Worm (Caenorhabditis elegans) whole organism, late embryonic: ENCODE measurements around the gene rpb-12.
"Not testable (repeated sequence)": the region's sequence is repeated elsewhere in the genome, so short reads cannot be mapped to it uniquely, and the experiment has no call there.

Experiments used
- C08G9.2 ChIP-seq: sonication (generic microtip); optimal IDR thresholded peaks from 2 replicates; lab custom pipeline; 2016; ENCODE audit warnings: mild to moderate bottlenecking, missing genetic modification characterization, moderate library complexity, missing compliant biosample characterization
- C38D4.7 ChIP-seq: fragments of 200-800 bp; sonication (Bioruptor generic); optimal IDR thresholded peaks from 2 replicates; lab custom pipeline; 2018; ENCODE audit warnings: mild to moderate bottlenecking, missing genetic modification characterization, moderate library complexity, missing compliant biosample characterization
- F13H6.1 ChIP-seq: sonication (generic microtip); optimal IDR thresholded peaks from 2 replicates; lab custom pipeline; 2016; ENCODE audit warnings: missing genetic modification characterization, missing compliant biosample characterization
- K02D7.2 ChIP-seq: sonication (generic microtip); optimal IDR thresholded peaks from 2 replicates; lab custom pipeline; 2017; ENCODE audit warnings: mild to moderate bottlenecking, missing genetic modification characterization, missing compliant biosample characterization
- K09A11.1 ChIP-seq: sonication (generic microtip); optimal IDR thresholded peaks from 2 replicates; lab custom pipeline; 2017; ENCODE audit warnings: antibody characterized with exemption, mild to moderate bottlenecking, missing genetic modification characterization, missing compliant biosample characterization; ENCODE audit not compliant: insufficient read depth
- T23F11.4 ChIP-seq: fragments of 200-800 bp; sonication (Bioruptor generic); optimal IDR thresholded peaks from 2 replicates; lab custom pipeline; 2018; ENCODE audit warnings: mild to moderate bottlenecking, missing genetic modification characterization, missing compliant biosample characterization
- Y22D7AL.16 ChIP-seq: sonication (generic microtip); optimal IDR thresholded peaks from 2 replicates; lab custom pipeline; 2016; ENCODE audit warnings: missing genetic modification characterization, missing compliant biosample characterization
- ceh-19 ChIP-seq: fragments of 200-800 bp; sonication (Bioruptor generic); optimal IDR thresholded peaks from 2 replicates; lab custom pipeline; 2018; ENCODE audit warnings: mild to moderate bottlenecking, missing genetic modification characterization, missing compliant biosample characterization
- ceh-24 ChIP-seq: sonication (generic microtip); optimal IDR thresholded peaks from 2 replicates; lab custom pipeline; 2016; ENCODE audit warnings: mild to moderate bottlenecking, missing genetic modification characterization, missing compliant biosample characterization
- ceh-31 ChIP-seq: sonication (generic microtip); optimal IDR thresholded peaks from 2 replicates; lab custom pipeline; 2016; ENCODE audit warnings: missing genetic modification characterization, missing compliant biosample characterization
- ceh-45 ChIP-seq: fragments of 200-800 bp; sonication (Bioruptor generic); IDR thresholded peaks from 2 replicates; pipeline ENCODE4 v1.3.6; 2022; ENCODE audit warnings: missing genetic modification reagents, missing genetic modification characterization, missing compliant biosample characterization
- ceh-48 ChIP-seq: sonication (generic microtip); optimal IDR thresholded peaks from 2 replicates; lab custom pipeline; 2016; ENCODE audit warnings: missing genetic modification characterization, inconsistent platforms, missing compliant biosample characterization
- ceh-6 ChIP-seq: fragments of 200-800 bp; sonication (Bioruptor generic); optimal IDR thresholded peaks from 2 replicates; lab custom pipeline; 2018; ENCODE audit warnings: mild to moderate bottlenecking, missing genetic modification characterization, missing compliant biosample characterization
- ceh-9 ChIP-seq: sonication (generic microtip); optimal IDR thresholded peaks from 2 replicates; lab custom pipeline; 2016; ENCODE audit warnings: mild to moderate bottlenecking, missing genetic modification characterization, inconsistent platforms, missing compliant biosample characterization
- dmd-4 ChIP-seq: sonication (generic microtip); optimal IDR thresholded peaks from 2 replicates; lab custom pipeline; 2016; ENCODE audit warnings: borderline replicate concordance, missing genetic modification characterization, missing compliant biosample characterization
- dve-1 ChIP-seq: sonication (generic microtip); optimal IDR thresholded peaks from 2 replicates; lab custom pipeline; 2017; ENCODE audit warnings: antibody characterized with exemption, mild to moderate bottlenecking, missing genetic modification characterization, missing compliant biosample characterization
- elt-2 ChIP-seq: sonication (generic microtip); optimal IDR thresholded peaks from 2 replicates; lab custom pipeline; 2016; ENCODE audit warnings: missing genetic modification reagents, missing genetic modification characterization, missing compliant biosample characterization
- elt-4 ChIP-seq: sonication (generic microtip); optimal IDR thresholded peaks from 2 replicates; lab custom pipeline; 2016; ENCODE audit warnings: missing genetic modification characterization, missing compliant biosample characterization
- ets-4 ChIP-seq: sonication (generic microtip); optimal IDR thresholded peaks from 2 replicates; lab custom pipeline; 2016; ENCODE audit warnings: missing genetic modification characterization, missing compliant biosample characterization
- eyg-1 ChIP-seq: sonication (generic microtip); optimal IDR thresholded peaks from 2 replicates; lab custom pipeline; 2016; ENCODE audit warnings: missing genotype, missing genetic modification characterization, missing compliant biosample characterization
- fax-1 ChIP-seq: sonication (generic microtip); optimal IDR thresholded peaks from 2 replicates; lab custom pipeline; 2016; ENCODE audit warnings: missing genotype, missing genetic modification characterization, missing compliant biosample characterization
- fkh-10 ChIP-seq: fragments of 150-350 bp; optimal IDR thresholded peaks from 2 replicates; lab custom pipeline; 2014; ENCODE audit warnings: missing biosample characterization, missing genetic modification reagents, missing genetic modification characterization
- fkh-6 ChIP-seq: sonication (generic microtip); optimal IDR thresholded peaks from 2 replicates; lab custom pipeline; 2016; ENCODE audit warnings: missing genetic modification characterization, missing compliant biosample characterization
- gmeb-2 ChIP-seq: sonication (generic microtip); optimal IDR thresholded peaks from 2 replicates; lab custom pipeline; 2016; ENCODE audit warnings: missing genetic modification characterization, inconsistent platforms, missing compliant biosample characterization
- hlh-13 ChIP-seq: fragments of 200-800 bp; sonication (Bioruptor generic); optimal IDR thresholded peaks from 2 replicates; lab custom pipeline; 2018; ENCODE audit warnings: mild to moderate bottlenecking, missing genetic modification characterization, missing compliant biosample characterization
- hlh-15 ChIP-seq: sonication (generic microtip); optimal IDR thresholded peaks from 2 replicates; lab custom pipeline; 2016; ENCODE audit warnings: missing genetic modification characterization, missing compliant biosample characterization
- hlh-30 ChIP-seq: sonication (generic microtip); optimal IDR thresholded peaks from 2 replicates; lab custom pipeline; 2017; ENCODE audit warnings: antibody characterized with exemption, missing genetic modification characterization, missing compliant biosample characterization; ENCODE audit not compliant: insufficient read depth
- hlh-6 ChIP-seq: sonication (generic microtip); optimal IDR thresholded peaks from 2 replicates; lab custom pipeline; 2016; ENCODE audit warnings: missing genotype, missing genetic modification characterization, missing compliant biosample characterization
- madf-2 ChIP-seq: sonication (generic microtip); optimal IDR thresholded peaks from 2 replicates; lab custom pipeline; 2017; ENCODE audit warnings: missing genetic modification characterization, missing compliant biosample characterization
- nhr-11 ChIP-seq: fragments of 150-350 bp; optimal IDR thresholded peaks from 2 replicates; lab custom pipeline; 2014; ENCODE audit warnings: missing biosample characterization, missing genetic modification characterization
- odd-2 ChIP-seq: sonication (generic microtip); optimal IDR thresholded peaks from 2 replicates; lab custom pipeline; 2017; ENCODE audit warnings: antibody characterized with exemption, mild to moderate bottlenecking, missing genetic modification characterization, missing compliant biosample characterization
- pha-2 ChIP-seq: sonication (generic microtip); optimal IDR thresholded peaks from 2 replicates; lab custom pipeline; 2017; ENCODE audit warnings: mild to moderate bottlenecking, missing genetic modification characterization, missing compliant biosample characterization
- pqm-1 ChIP-seq: sonication (generic microtip); optimal IDR thresholded peaks from 2 replicates; lab custom pipeline; 2016; ENCODE audit warnings: missing genetic modification characterization, missing compliant biosample characterization
- pros-1 ChIP-seq: fragments of 150-350 bp; optimal IDR thresholded peaks from 2 replicates; lab custom pipeline; 2014; ENCODE audit warnings: missing biosample characterization, missing genetic modification reagents, missing genetic modification characterization
- ref-2 ChIP-seq: sonication (generic microtip); optimal IDR thresholded peaks from 2 replicates; lab custom pipeline; 2016; ENCODE audit warnings: missing genetic modification characterization, missing compliant biosample characterization
- sdc-2 ChIP-seq: sonication (generic microtip); optimal IDR thresholded peaks from 2 replicates; lab custom pipeline; 2016; ENCODE audit warnings: missing genotype, missing genetic modification characterization, missing compliant biosample characterization
- sox-4 ChIP-seq: sonication (generic microtip); optimal IDR thresholded peaks from 2 replicates; lab custom pipeline; 2017; ENCODE audit warnings: mild to moderate bottlenecking, missing genetic modification characterization, inconsistent platforms, missing compliant biosample characterization
- tbx-2 ChIP-seq: sonication (generic microtip); optimal IDR thresholded peaks from 2 replicates; lab custom pipeline; 2016; ENCODE audit warnings: missing genetic modification characterization, missing compliant biosample characterization
- tbx-7 ChIP-seq: sonication (generic microtip); optimal IDR thresholded peaks from 2 replicates; lab custom pipeline; 2016; ENCODE audit warnings: missing genotype, missing genetic modification characterization, missing compliant biosample characterization
- unc-42 ChIP-seq: sonication (generic microtip); optimal IDR thresholded peaks from 2 replicates; lab custom pipeline; 2016; ENCODE audit warnings: missing genotype, missing genetic modification characterization, missing compliant biosample characterization
- unc-55 ChIP-seq: sonication (generic microtip); optimal IDR thresholded peaks from 2 replicates; lab custom pipeline; 2017; ENCODE audit warnings: missing biosample characterization, missing genetic modification reagents, missing genetic modification characterization
- zip-5 ChIP-seq: sonication (generic microtip); optimal IDR thresholded peaks from 2 replicates; lab custom pipeline; 2016; ENCODE audit warnings: missing genetic modification characterization, missing compliant biosample characterization
- ztf-16 ChIP-seq: sonication (generic microtip); optimal IDR thresholded peaks from 2 replicates; lab custom pipeline; 2017; ENCODE audit warnings: missing genetic modification characterization, missing compliant biosample characterization

Gene rpb-12

DNA sequence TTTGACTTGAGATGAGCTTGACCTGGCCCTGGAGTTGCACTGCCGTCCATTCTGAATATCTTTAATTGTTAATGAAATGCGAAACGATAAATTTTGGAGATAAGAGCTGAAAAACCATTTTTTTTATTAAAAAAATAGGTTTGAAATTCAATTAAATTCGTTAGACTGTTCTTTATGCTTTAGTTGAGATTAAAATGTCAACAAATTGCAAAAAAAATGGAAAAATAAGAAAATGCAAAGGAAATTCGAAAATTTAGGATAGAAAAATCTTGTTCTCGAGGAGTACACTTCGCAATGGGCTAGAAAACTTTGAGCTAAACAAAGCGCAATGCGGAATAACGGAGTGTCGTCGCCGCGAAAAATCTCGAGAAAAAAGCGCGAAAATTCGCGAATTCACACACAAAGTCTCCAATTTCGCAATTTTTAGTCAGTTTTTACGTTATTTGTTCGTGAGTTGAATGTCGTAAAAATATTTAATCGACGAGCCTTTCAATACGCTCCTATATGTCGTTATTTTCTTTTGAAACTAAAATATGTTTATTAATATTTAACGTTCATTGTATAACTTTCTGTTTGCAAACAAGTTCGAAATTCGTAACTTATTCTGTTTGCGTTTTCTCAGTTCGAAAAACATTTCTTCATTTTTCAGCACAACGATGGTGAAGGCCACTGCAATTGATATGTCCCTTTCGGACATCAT lies at the start of gene rpb-12, which contains the start of gene aly-2:
Gene rpb-12 (minus strand): TSS at position 51 of the 700 bp plus-strand sequence.
Gene aly-2 (plus strand): TSS at position 650 of the 700 bp plus-strand sequence.
- peak; percentile 40 for TF ChIP-seq elt-2 (tag; lab: Kevin White, UChicago)
- TF ChIP-seq tbx-2 (tag; lab: Kevin White, UChicago): peak; percentile 35
- no peak for TF ChIP-seq F13H6.1
- no peak for TF ChIP-seq fkh-10 (GFP tag; lab: Kevin White, UChicago)
- no peak for TF ChIP-seq ceh-24 (tag; lab: Kevin White, UChicago)
- TF ChIP-seq ceh-6 (GFP tag; lab: Kevin White, UChicago): no peak
- TF ChIP-seq fax-1 (tag; lab: Kevin White, UChicago): no peak
- TF ChIP-seq, all 69 proteins: peak for 2

DNA sequence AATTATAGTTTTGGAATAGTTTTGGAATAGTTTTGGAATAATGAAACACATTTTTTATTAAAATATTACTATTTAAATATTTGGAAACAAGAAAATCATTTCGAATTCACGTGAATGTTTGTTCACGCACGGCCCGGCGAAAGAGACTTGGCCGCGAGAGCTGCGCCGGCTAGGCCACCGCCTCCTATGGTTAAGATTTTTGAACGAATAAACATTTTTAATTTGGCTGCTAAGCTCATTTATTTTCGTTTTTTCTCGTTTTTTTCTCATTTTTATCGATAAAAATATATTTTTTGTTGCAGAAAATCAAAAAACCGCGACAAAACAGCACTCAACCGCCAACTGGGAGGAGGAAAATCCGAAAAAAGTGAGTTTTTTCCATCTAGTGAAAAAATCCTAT lies 47.9 kb upstream of the rpb-12 start, which contains the start of gene C46C2.7:
Gene C46C2.7 (plus strand): TSS at position 301 of the 400 bp plus-strand sequence.
- TF ChIP-seq zip-5; pros-1 (tag; lab: Kevin White, UChicago); ceh-24 (tag; lab: Kevin White, UChicago): not testable (repeated sequence)

DNA sequence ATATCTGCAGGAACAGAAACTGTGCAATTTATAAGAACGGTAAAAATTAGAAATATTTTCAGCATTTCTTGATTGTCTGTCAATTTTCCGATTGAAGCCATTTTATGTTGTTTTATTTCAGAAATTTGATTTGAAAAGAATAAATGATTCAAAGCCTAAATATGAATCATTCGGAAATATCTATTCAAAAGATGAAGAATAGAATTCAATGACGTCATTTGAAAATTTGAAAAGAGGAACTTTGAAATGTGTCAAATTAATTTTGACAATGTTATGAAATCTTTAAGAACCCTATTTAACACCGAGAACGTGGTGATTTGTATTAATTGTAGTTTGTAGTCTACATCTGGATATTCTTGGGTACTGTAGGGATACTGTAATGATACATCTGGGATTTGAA lies 45.9 kb upstream of the rpb-12 start, which contains the start of gene C46C2.5:
Gene C46C2.5 (minus strand): TSS at position 101 of the 400 bp plus-strand sequence.
- TF ChIP-seq dve-1: no peak
- no peak for TF ChIP-seq Y22D7AL.16 (tag; lab: Kevin White, UChicago)
- no peak for TF ChIP-seq madf-2 (tag; lab: Kevin White, UChicago)
- no peak for TF ChIP-seq gmeb-2 (tag; lab: Kevin White, UChicago)
- no peak for TF ChIP-seq C08G9.2 (tag; lab: Kevin White, UChicago)
- TF ChIP-seq sox-4 (tag; lab: Kevin White, UChicago): no peak

DNA sequence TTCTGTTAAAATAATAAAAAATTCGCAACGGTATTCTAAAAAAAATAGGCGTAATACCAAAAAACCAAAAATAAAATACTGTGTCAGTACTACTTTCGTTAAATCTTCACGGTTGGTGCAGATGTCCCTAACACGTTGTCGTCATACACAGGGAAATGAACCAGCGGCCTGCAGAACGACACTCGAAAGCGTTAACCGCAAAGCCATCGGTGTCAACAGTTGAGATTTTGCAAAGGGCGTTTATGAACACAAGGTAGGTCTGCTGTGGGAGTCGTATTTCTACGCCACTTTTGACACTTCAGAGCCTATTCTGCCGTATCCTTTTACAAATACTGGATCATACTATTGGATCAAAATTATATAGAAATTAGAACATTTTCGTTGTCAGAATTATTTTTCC lies 44.5 kb upstream of the rpb-12 start:
- peak; percentile 79 for TF ChIP-seq dve-1
- TF ChIP-seq ceh-45 (GFP tag; lab: Robert Waterston, UW): peak; percentile 88
- peak; percentile 93 for TF ChIP-seq gmeb-2 (tag; lab: Kevin White, UChicago)
- peak; percentile 81 for TF ChIP-seq sdc-2 (tag; lab: Kevin White, UChicago)
- TF ChIP-seq C08G9.2 (tag; lab: Kevin White, UChicago): peak; percentile 85
- peak; percentile 84 for TF ChIP-seq dmd-4 (tag; lab: Kevin White, UChicago)
- TF ChIP-seq hlh-13: peak; percentile 92
- TF ChIP-seq K02D7.2 (tag; lab: Kevin White, UChicago): peak; percentile 85
- peak; percentile 72 for TF ChIP-seq pqm-1
- peak; percentile 87 for TF ChIP-seq ceh-31
- TF ChIP-seq fkh-10 (GFP tag; lab: Kevin White, UChicago): no peak
- TF ChIP-seq Y22D7AL.16 (tag; lab: Kevin White, UChicago): peak; percentile 90
- peak; percentile 89 for TF ChIP-seq madf-2 (tag; lab: Kevin White, UChicago)
- peak; percentile 88 for TF ChIP-seq ref-2 (tag; lab: Kevin White, UChicago)
- TF ChIP-seq ceh-24 (tag; lab: Kevin White, UChicago): peak; percentile 65
- peak; percentile 91 for TF ChIP-seq fkh-6 (tag; lab: Kevin White, UChicago)
- TF ChIP-seq ceh-9 (tag; lab: Kevin White, UChicago): peak; percentile 66
- TF ChIP-seq ets-4 (tag; lab: Kevin White, UChicago): peak; percentile 36
- TF ChIP-seq hlh-6 (tag; lab: Kevin White, UChicago): peak; percentile 95
- peak; percentile 91 for TF ChIP-seq pha-2 (tag; lab: Kevin White, UChicago)
- no peak for TF ChIP-seq pros-1 (tag; lab: Kevin White, UChicago)
- TF ChIP-seq ztf-16: peak; percentile 94
- TF ChIP-seq K09A11.1: peak; percentile 43
- no peak for TF ChIP-seq nhr-11 (tag; lab: Kevin White, UChicago)
- peak; percentile 92 for TF ChIP-seq eyg-1 (tag; lab: Kevin White, UChicago)
- TF ChIP-seq unc-42 (tag; lab: Kevin White, UChicago): peak; percentile 48
- peak; percentile 84 for TF ChIP-seq ceh-48 (tag; lab: Kevin White, UChicago)
- peak; percentile 55 for TF ChIP-seq odd-2 (tag; lab: Kevin White, UChicago)
- peak; percentile 94 for TF ChIP-seq T23F11.4 (GFP tag; lab: Kevin White, UChicago)
- TF ChIP-seq hlh-30 (tag; lab: Kevin White, UChicago): peak; percentile 53
- peak; percentile 86 for TF ChIP-seq hlh-15 (tag; lab: Kevin White, UChicago)
- TF ChIP-seq unc-55 (GFP tag; lab: Kevin White, UChicago): peak; percentile 42
- TF ChIP-seq ceh-19 (GFP tag; lab: Kevin White, UChicago): peak; percentile 93
- no peak for TF ChIP-seq elt-4 (tag; lab: Kevin White, UChicago)
- TF ChIP-seq C38D4.7 (GFP tag; lab: Kevin White, UChicago): peak; percentile 91
- peak; percentile 60 for TF ChIP-seq tbx-7 (tag; lab: Kevin White, UChicago)
- peak; percentile 92 for TF ChIP-seq sox-4 (tag; lab: Kevin White, UChicago)
